Fruit fly (Drosophila melanogaster) ovary, adult (tissue): ENCODE measurements around the gene CG7443.
A peak's percentile ranks its signal among the peaks of the same experiment; 100 is the strongest.

Source experiments
- CG17801 ChIP-seq: fragments of 200-800 bp; optimal IDR thresholded peaks from 2 replicates; lab custom pipeline; 2019; ENCODE audit warnings: missing biosample characterization, mild to moderate bottlenecking, missing genetic modification characterization, moderate library complexity; ENCODE audit not compliant: partially characterized antibody

Gene CG7443

DNA sequence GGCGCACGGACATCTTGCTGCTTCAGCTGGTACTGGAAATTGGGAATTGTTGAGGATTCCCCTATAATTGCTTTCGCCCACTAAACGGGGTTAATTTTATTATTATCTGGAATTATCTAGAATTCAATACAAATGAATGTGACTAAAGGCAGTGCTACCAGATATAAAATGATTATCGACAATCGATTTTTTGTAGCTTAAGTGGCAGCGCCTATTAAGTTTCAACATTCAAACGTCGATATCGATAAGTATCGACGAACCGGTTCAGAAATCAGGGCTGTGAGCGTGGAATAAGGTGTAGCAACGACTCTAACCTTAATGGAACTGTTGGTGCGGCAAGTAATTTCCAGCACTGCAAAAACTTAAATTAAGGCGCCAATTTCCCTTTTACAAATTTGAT is 19.0 kb upstream of the CG7443 start, which contains the start of gene Sgt1:
Gene Sgt1, minus strand, starts transcription at position 165 of the 400 bp plus-strand sequence.
- TF ChIP-seq CG17801 (GFP tag; lab: Kevin White, UChicago): peak; percentile 37

DNA sequence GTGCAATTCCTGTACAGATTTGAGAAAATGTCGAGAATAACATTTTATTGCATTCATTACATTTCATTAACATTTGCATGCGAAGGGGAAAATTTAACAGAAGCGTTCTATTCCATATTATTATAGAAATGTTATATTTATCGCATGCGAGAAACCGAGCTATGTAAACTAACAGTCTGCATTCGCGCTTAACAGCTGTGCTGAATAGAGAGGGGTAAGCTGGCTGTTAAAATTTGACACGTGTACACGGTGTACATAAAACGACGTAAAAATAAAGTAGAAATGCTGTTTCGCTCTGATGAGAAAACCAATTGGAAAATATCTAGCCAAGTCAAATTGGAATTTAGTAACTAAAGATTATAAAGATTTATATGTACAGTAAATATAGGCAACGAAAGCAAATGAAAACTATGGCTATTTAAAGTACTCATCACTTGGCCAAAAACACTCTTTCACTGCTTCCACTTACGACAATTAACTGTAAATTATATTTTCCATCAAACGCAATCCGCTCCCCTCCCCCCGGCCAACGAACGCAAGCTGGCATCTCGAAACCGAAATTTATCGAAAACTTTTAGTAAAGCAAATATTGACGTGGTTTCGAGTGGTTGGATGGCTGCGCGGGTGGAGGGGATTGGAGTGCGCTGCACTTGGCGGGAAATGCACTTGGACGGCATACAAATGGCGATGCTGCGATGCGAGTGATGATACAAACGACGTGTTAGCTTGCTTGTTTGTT is 17.8 kb upstream of the CG7443 start:
- no peak for TF ChIP-seq CG17801 (GFP tag; lab: Kevin White, UChicago)

dm6 chr3R:8306927-8307261 is 17.2 kb upstream of the CG7443 start:
- TF ChIP-seq CG17801 (GFP tag; lab: Kevin White, UChicago): no peak

dm6 chr3R:8307283-8307682 is 16.8 kb upstream of the CG7443 start:
- no peak for TF ChIP-seq CG17801 (GFP tag; lab: Kevin White, UChicago)

- TF ChIP-seq CG17801 (GFP tag; lab: Kevin White, UChicago): no peak
These were observed 15.6 kb upstream of the CG7443 start, which contains the start of gene tex for dm6 chr3R:8308515-8308959. Gene tex (minus strand): TSS chr3R:8308645.

DNA sequence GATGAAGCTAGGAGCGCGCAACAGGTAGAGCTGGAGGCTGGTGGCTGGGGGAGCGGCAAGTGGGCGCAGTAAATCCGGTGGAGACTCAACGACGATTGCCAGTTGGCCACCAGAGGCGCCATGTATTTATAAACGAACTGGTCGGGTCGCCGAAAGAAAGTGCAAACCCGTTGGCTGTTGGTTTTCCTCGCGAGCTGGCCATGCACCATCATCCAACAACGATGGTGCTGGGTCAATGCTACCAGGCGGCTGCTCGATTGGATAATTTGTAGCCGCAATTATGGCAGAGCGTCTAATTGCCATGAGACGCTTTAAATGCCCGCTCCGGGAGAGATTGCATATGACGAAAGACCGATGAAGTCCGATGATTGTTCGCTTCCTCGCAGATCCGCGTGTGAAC is 13.4 kb upstream of the CG7443 start, which contains the start of gene CG11693:
Gene CG11693, minus strand, starts transcription at position 101 of the 400 bp plus-strand sequence.
- TF ChIP-seq CG17801 (GFP tag; lab: Kevin White, UChicago): no peak

DNA sequence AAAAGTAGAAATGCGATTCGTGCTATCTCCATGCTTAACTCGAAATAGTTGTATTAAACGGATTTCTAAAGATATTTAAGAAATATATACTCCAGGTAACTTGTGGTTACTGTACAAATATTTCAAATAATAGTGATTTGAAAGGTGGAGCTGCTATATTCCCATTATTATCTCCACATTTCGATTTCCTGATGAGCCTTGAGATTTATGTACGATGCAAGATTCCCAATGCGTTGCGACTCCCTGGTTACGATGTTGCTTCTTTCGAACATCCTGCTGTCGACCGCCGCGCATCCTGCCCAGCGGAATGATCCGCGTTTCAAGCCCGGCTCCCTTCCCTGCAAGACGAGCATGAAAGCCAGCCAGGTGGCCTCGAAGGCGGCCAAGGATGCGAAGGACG is 12.1 kb upstream of the CG7443 start, which contains the start of the genes CG11694 and CG11698:
Gene CG11694, minus strand, starts transcription at position 101 of the 400 bp plus-strand sequence.
Gene CG11698, plus strand, starts transcription at position 152 of the 400 bp plus-strand sequence.
- TF ChIP-seq CG17801 (GFP tag; lab: Kevin White, UChicago): no peak

DNA sequence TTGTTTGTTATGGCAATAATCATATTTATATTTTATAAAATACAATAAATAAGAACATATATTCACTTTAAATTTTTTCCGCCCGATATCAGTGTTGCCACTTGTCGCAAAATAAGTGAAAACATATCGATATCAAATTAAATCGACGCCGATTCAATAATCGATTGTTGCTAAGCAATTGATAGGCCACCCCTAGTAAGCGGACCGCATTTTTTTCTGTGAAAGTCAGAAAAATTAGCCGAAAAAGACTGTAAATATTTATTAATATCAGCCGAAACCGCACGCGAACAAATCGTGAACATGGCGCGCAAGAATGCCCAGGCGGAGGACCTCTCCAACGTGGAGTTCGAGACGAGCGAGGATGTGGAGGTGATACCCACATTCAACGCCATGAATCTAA is 11.1 kb upstream of the CG7443 start, which contains the start of gene CG7483:
Gene CG7483, plus strand, starts transcription at position 171 of the 400 bp plus-strand sequence.
- peak; percentile 58 for TF ChIP-seq CG17801 (GFP tag; lab: Kevin White, UChicago)

DNA sequence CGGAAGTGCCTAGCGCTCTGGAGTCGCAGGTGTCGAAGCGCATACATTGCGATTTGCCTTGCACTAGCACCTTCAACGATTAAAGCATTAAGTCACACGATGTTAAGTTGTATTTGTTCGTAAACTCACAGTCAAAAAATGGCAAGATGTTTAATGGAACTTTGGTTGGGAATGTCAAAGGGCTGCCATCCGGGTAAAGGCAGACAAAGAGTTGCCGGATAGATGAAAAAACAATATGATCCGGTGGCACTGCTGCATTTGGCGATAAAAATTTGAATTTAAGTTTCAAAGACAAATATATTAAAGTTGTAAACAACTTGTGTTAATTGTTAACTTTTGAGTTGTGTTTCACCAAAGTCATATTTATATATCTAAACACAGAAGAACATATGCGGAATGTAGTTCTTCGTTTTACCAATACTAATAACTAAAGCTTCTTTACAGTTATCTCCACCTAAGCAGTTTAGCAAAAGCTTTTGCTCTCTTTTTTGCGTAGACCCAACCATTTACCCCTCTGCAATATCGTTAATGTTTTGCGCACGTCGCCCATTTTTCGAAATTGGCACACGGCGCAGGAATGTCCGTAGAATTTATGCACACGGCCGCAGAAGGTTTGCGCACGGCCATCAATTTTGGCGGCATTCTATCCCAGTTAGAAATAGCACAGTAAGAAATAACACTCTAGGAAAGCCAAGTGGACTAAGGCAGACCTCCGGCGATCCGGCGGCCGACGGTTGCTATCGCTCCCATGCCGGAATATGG is 7.6 kb upstream of the CG7443 start, which contains the start of gene Coq2:
Gene Coq2, minus strand, starts transcription at position 200 of the 762 bp plus-strand sequence.
- TF ChIP-seq CG17801 (GFP tag; lab: Kevin White, UChicago): no peak

DNA sequence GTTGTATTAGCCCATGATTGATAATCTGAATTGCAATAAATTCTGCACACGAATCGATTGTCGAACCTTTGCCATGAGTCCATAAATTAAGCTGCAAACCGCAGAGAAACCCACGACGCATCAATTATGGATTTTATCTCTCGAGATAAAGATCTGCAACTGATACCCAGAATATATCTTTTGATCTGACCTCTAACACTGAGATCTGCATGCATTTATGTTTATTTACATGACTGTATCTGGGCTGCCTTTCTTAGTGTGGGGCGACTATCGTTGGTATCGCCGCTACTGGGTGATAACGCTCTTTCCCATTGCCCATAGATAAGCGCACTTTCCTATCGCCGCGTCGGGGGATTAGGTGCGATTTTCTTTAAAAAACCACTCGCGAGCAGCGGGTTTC is 6.9 kb upstream of the CG7443 start, which contains the start of gene Ctr1B:
Gene Ctr1B, plus strand, starts transcription at position 398 of the 400 bp plus-strand sequence.
- TF ChIP-seq CG17801 (GFP tag; lab: Kevin White, UChicago): no peak

DNA sequence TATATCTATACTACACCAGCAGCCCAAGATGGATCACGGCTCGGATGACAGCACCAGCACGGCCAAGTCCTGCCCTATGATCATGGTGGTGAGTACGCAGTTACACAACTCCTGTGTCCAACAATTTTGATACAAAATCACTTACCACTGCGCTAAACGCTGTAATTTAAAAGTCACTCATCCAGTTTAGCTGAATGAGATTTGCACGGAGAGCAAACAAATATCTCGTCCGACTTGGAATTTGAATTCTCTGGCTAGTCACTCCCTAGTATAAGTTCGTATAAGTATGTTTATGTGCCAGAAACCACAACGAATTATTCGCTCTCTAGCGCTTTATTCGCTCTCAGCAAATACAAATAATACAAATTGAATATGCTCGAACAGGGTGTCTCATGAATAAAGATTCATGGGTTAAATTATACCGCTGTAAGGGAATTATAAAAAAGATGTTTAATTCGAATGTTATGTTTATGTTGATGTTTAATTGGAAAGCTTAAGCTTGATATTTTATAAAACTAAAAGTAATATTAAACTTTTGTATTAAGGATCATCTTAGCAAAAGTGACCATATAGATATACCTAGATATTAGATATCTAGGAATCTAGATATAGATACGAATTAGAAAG is 6.3 kb upstream of the CG7443 start:
- TF ChIP-seq CG17801 (GFP tag; lab: Kevin White, UChicago): no peak

dm6 chr3R:8321447-8321846 is 2.7 kb upstream of the CG7443 start, which contains the start of gene Or85a:
Gene Or85a (plus strand): TSS chr3R:8321747.
- TF ChIP-seq CG17801 (GFP tag; lab: Kevin White, UChicago): no peak

- no peak for TF ChIP-seq CG17801 (GFP tag; lab: Kevin White, UChicago)
These were observed 2.8 kb downstream of the CG7443 start for dm6 chr3R:8326884-8327283.

- TF ChIP-seq CG17801 (GFP tag; lab: Kevin White, UChicago): no peak
These were observed 4.1 kb downstream of the CG7443 start for dm6 chr3R:8327967-8328789.
